Worm (Caenorhabditis elegans) whole organism, late embryonic: ENCODE data around the gene C02F5.12.
A peak's percentile ranks its signal among the peaks of the same experiment; 100 is the strongest.

Experiments
- C08G9.2 ChIP-seq: sonication (generic microtip); optimal IDR thresholded peaks from 2 replicates; lab custom pipeline; 2016; ENCODE audit warnings: mild to moderate bottlenecking, missing genetic modification characterization, moderate library complexity, missing compliant biosample characterization
- C38D4.7 ChIP-seq: fragments of 200-800 bp; sonication (Bioruptor generic); optimal IDR thresholded peaks from 2 replicates; lab custom pipeline; 2018; ENCODE audit warnings: mild to moderate bottlenecking, missing genetic modification characterization, moderate library complexity, missing compliant biosample characterization
- K02D7.2 ChIP-seq: sonication (generic microtip); optimal IDR thresholded peaks from 2 replicates; lab custom pipeline; 2017; ENCODE audit warnings: mild to moderate bottlenecking, missing genetic modification characterization, missing compliant biosample characterization
- K09A11.1 ChIP-seq: sonication (generic microtip); optimal IDR thresholded peaks from 2 replicates; lab custom pipeline; 2017; ENCODE audit warnings: antibody characterized with exemption, mild to moderate bottlenecking, missing genetic modification characterization, missing compliant biosample characterization; ENCODE audit not compliant: insufficient read depth
- T23F11.4 ChIP-seq: fragments of 200-800 bp; sonication (Bioruptor generic); optimal IDR thresholded peaks from 2 replicates; lab custom pipeline; 2018; ENCODE audit warnings: mild to moderate bottlenecking, missing genetic modification characterization, missing compliant biosample characterization
- Y22D7AL.16 ChIP-seq: sonication (generic microtip); optimal IDR thresholded peaks from 2 replicates; lab custom pipeline; 2016; ENCODE audit warnings: missing genetic modification characterization, missing compliant biosample characterization
- ahr-1 ChIP-seq: sonication (generic microtip); optimal IDR thresholded peaks from 2 replicates; lab custom pipeline; 2016; ENCODE audit warnings: missing genetic modification characterization, missing compliant biosample characterization
- ama-1 ChIP-seq: fragments of 150-350 bp; optimal IDR thresholded peaks from 2 replicates; lab custom pipeline; 2014
- ceh-14 ChIP-seq: sonication (generic microtip); optimal IDR thresholded peaks from 2 replicates; lab custom pipeline; 2016; ENCODE audit warnings: missing genotype, missing genetic modification characterization, missing compliant biosample characterization
- ceh-18 ChIP-seq: sonication (generic microtip); optimal IDR thresholded peaks from 2 replicates; lab custom pipeline; 2016; ENCODE audit warnings: missing genetic modification characterization, missing compliant biosample characterization
- ceh-19 ChIP-seq: fragments of 200-800 bp; sonication (Bioruptor generic); optimal IDR thresholded peaks from 2 replicates; lab custom pipeline; 2018; ENCODE audit warnings: mild to moderate bottlenecking, missing genetic modification characterization, missing compliant biosample characterization
- ceh-24 ChIP-seq: sonication (generic microtip); optimal IDR thresholded peaks from 2 replicates; lab custom pipeline; 2016; ENCODE audit warnings: mild to moderate bottlenecking, missing genetic modification characterization, missing compliant biosample characterization
- ceh-45 ChIP-seq: fragments of 200-800 bp; sonication (Bioruptor generic); IDR thresholded peaks from 2 replicates; pipeline ENCODE4 v1.3.6; 2022; ENCODE audit warnings: missing genetic modification reagents, missing genetic modification characterization, missing compliant biosample characterization
- ceh-9 ChIP-seq: sonication (generic microtip); optimal IDR thresholded peaks from 2 replicates; lab custom pipeline; 2016; ENCODE audit warnings: mild to moderate bottlenecking, missing genetic modification characterization, inconsistent platforms, missing compliant biosample characterization
- dmd-4 ChIP-seq: sonication (generic microtip); optimal IDR thresholded peaks from 2 replicates; lab custom pipeline; 2016; ENCODE audit warnings: borderline replicate concordance, missing genetic modification characterization, missing compliant biosample characterization
- hlh-15 ChIP-seq: sonication (generic microtip); optimal IDR thresholded peaks from 2 replicates; lab custom pipeline; 2016; ENCODE audit warnings: missing genetic modification characterization, missing compliant biosample characterization
- hlh-8 ChIP-seq: sonication (generic microtip); optimal IDR thresholded peaks from 2 replicates; lab custom pipeline; 2016; ENCODE audit warnings: missing genotype, missing genetic modification characterization, missing compliant biosample characterization
- lim-6 ChIP-seq: sonication (generic microtip); optimal IDR thresholded peaks from 2 replicates; lab custom pipeline; 2016; ENCODE audit warnings: missing genetic modification characterization, missing compliant biosample characterization
- lin-11 ChIP-seq: fragments of 200-800 bp; sonication (Bioruptor generic); optimal IDR thresholded peaks from 2 replicates; lab custom pipeline; 2018; ENCODE audit warnings: mild to moderate bottlenecking, missing genetic modification characterization, missing compliant biosample characterization
- madf-2 ChIP-seq: sonication (generic microtip); optimal IDR thresholded peaks from 2 replicates; lab custom pipeline; 2017; ENCODE audit warnings: missing genetic modification characterization, missing compliant biosample characterization
- nhr-11 ChIP-seq: fragments of 150-350 bp; optimal IDR thresholded peaks from 2 replicates; lab custom pipeline; 2014; ENCODE audit warnings: missing biosample characterization, missing genetic modification characterization
- pag-3 ChIP-seq: sonication (generic microtip); optimal IDR thresholded peaks from 2 replicates; lab custom pipeline; 2016; ENCODE audit warnings: missing compliant biosample characterization, missing genetic modification characterization, borderline replicate concordance
- pha-2 ChIP-seq: sonication (generic microtip); optimal IDR thresholded peaks from 2 replicates; lab custom pipeline; 2017; ENCODE audit warnings: mild to moderate bottlenecking, missing genetic modification characterization, missing compliant biosample characterization
- pha-4 ChIP-seq: fragments of 150-350 bp; optimal IDR thresholded peaks from 2 replicates; lab custom pipeline; 2018; ENCODE audit warnings: missing biosample characterization, missing genetic modification reagents, missing genetic modification characterization
- pqm-1 ChIP-seq: sonication (generic microtip); optimal IDR thresholded peaks from 2 replicates; lab custom pipeline; 2016; ENCODE audit warnings: missing genetic modification characterization, missing compliant biosample characterization
- pros-1 ChIP-seq: fragments of 150-350 bp; optimal IDR thresholded peaks from 2 replicates; lab custom pipeline; 2014; ENCODE audit warnings: missing biosample characterization, missing genetic modification reagents, missing genetic modification characterization
- tbx-2 ChIP-seq: sonication (generic microtip); optimal IDR thresholded peaks from 2 replicates; lab custom pipeline; 2016; ENCODE audit warnings: missing genetic modification characterization, missing compliant biosample characterization
- tbx-7 ChIP-seq: sonication (generic microtip); optimal IDR thresholded peaks from 2 replicates; lab custom pipeline; 2016; ENCODE audit warnings: missing genotype, missing genetic modification characterization, missing compliant biosample characterization
- ttx-3 ChIP-seq: sonication (generic microtip); optimal IDR thresholded peaks from 2 replicates; lab custom pipeline; 2016; ENCODE audit warnings: missing genetic modification reagents, missing genetic modification characterization, missing compliant biosample characterization
- unc-3 ChIP-seq, 2 experiments: fragments of 200-800 bp in 1 of 2; sonication (Bioruptor generic) in 1 of 2; sonication (generic microtip) in 1 of 2; conservative IDR thresholded peaks in 1 of 2; optimal IDR thresholded peaks in 1 of 2; 2 replicates each; pipeline versions ENCODE4 v1.3.6 to Lab custom; 2016 to 2022; ENCODE audit warnings: missing compliant biosample characterization in 2 of 2, missing genetic modification characterization in 2 of 2, missing genetic modification reagents in 1 of 2
- unc-86 ChIP-seq: sonication (generic microtip); optimal IDR thresholded peaks from 2 replicates; lab custom pipeline; 2016; ENCODE audit warnings: missing genetic modification characterization, missing compliant biosample characterization
- zip-5 ChIP-seq: sonication (generic microtip); optimal IDR thresholded peaks from 2 replicates; lab custom pipeline; 2016; ENCODE audit warnings: missing genetic modification characterization, missing compliant biosample characterization
- ztf-16 ChIP-seq: sonication (generic microtip); optimal IDR thresholded peaks from 2 replicates; lab custom pipeline; 2017; ENCODE audit warnings: missing genetic modification characterization, missing compliant biosample characterization

The C02F5.12 gene

ce11 chrIII:8271676-8272225, 28.9 kb upstream of the C02F5.12 start, which contains the start of the genes mps-4 and F09G8.10:
TSS of gene mps-4 (minus strand) at chrIII:8271776.
TSS of gene F09G8.10 (minus strand) at chrIII:8272175.
- TF ChIP-seq hlh-15 (tag; lab: Kevin White, UChicago) (no peak), pqm-1 (tag; lab: Kevin White, UChicago) (no peak), dmd-4 (tag; lab: Kevin White, UChicago) (no peak), K02D7.2 (tag; lab: Kevin White, UChicago) (no peak), C38D4.7 (GFP tag; lab: Kevin White, UChicago) (no peak), ceh-14 (tag; lab: Kevin White, UChicago) (no peak), nhr-11 (tag; lab: Kevin White, UChicago) (no peak)

ce11 chrIII:8268296-8268695, 25.5 kb upstream of the C02F5.12 start, which contains the start of the genes F09G8.7 and crn-7:
TSS of gene F09G8.7 (minus strand) at chrIII:8268355.
TSS of gene crn-7 (plus strand) at chrIII:8268531.
- TF ChIP-seq ceh-9 = no peak
- TF ChIP-seq ceh-45 = no peak
- no peak for TF ChIP-seq T23F11.4 (GFP tag; lab: Kevin White, UChicago)
- no peak for TF ChIP-seq lim-6 (tag; lab: Kevin White, UChicago)
- no peak for TF ChIP-seq pros-1 (tag; lab: Kevin White, UChicago)
- TF ChIP-seq Y22D7AL.16 = no peak
- TF ChIP-seq ahr-1 = no peak
- TF ChIP-seq C38D4.7 (GFP tag; lab: Kevin White, UChicago) = no peak
- TF ChIP-seq pag-3 (tag; lab: Kevin White, UChicago) = no peak
- TF ChIP-seq tbx-7 (tag; lab: Kevin White, UChicago) = no peak
- TF ChIP-seq K09A11.1 (tag; lab: Kevin White, UChicago) = no peak
- no peak for TF ChIP-seq tbx-2 (tag; lab: Kevin White, UChicago)
- no peak for TF ChIP-seq ceh-24
- TF ChIP-seq ama-1 = no peak

ce11 chrIII:8265753-8266152, 22.9 kb upstream of the C02F5.12 start, which contains the start of gene mrps-9:
TSS of gene mrps-9 (plus strand) at chrIII:8266062.
- TF ChIP-seq hlh-15 (tag; lab: Kevin White, UChicago) (no peak), ceh-14 (tag; lab: Kevin White, UChicago) (peak; percentile 35)
- TF ChIP-seq, all 69 proteins: peak for 1

- no peak for TF ChIP-seq nhr-11 (tag; lab: Kevin White, UChicago)
- no peak for TF ChIP-seq ahr-1
- TF ChIP-seq ama-1 = no peak
- no peak for TF ChIP-seq ceh-18 (tag; lab: Kevin White, UChicago)
- no peak for TF ChIP-seq pha-2 (tag; lab: Kevin White, UChicago)
- no peak for TF ChIP-seq C08G9.2 (tag; lab: Kevin White, UChicago)
- TF ChIP-seq ttx-3 (tag; lab: Kevin White, UChicago) = no peak
- no peak for TF ChIP-seq ztf-16 (tag; lab: Kevin White, UChicago)
- TF ChIP-seq lin-11 (tag; lab: Kevin White, UChicago) = no peak
- TF ChIP-seq pha-4 (tag; lab: Kevin White, UChicago) = no peak
- no peak for TF ChIP-seq tbx-7 (tag; lab: Kevin White, UChicago)
- no peak for TF ChIP-seq unc-3 (GFP tag; conservative IDR thresholded peaks at IDR 0.05; lab: Robert Waterston, UW)
- TF ChIP-seq unc-3 (tag; optimal IDR thresholded peaks at IDR 0.05; lab: Kevin White, UChicago) = no peak
- TF ChIP-seq madf-2 (tag; lab: Kevin White, UChicago) = no peak
- no peak for TF ChIP-seq hlh-8 (tag; lab: Kevin White, UChicago)
- no peak for TF ChIP-seq ceh-19 (GFP tag; lab: Kevin White, UChicago)
- TF ChIP-seq ceh-45 = no peak
- no peak for TF ChIP-seq zip-5 (tag; lab: Kevin White, UChicago)
- TF ChIP-seq Y22D7AL.16 = no peak
- no peak for TF ChIP-seq unc-86 (tag; lab: Kevin White, UChicago)
- TF ChIP-seq tbx-2 (tag; lab: Kevin White, UChicago) = no peak
These were observed 20.5 kb upstream of the C02F5.12 start, which contains the start of gene col-91 for ce11 chrIII:8263377-8263776. TSS of gene col-91 (minus strand) at chrIII:8263664.
